Worm (Caenorhabditis elegans) whole organism, late embryonic: ENCODE results near the gene sri-18.

ENCODE experiments used
- F13H6.1 ChIP-seq: sonication (generic microtip); optimal IDR thresholded peaks from 2 replicates; lab custom pipeline; 2016; ENCODE audit warnings: missing genetic modification characterization, missing compliant biosample characterization
- ceh-14 ChIP-seq: sonication (generic microtip); optimal IDR thresholded peaks from 2 replicates; lab custom pipeline; 2016; ENCODE audit warnings: missing genotype, missing genetic modification characterization, missing compliant biosample characterization
- che-1 ChIP-seq: sonication (generic microtip); optimal IDR thresholded peaks from 2 replicates; lab custom pipeline; 2016; ENCODE audit warnings: mild to moderate bottlenecking, missing genetic modification characterization, missing compliant biosample characterization
- dve-1 ChIP-seq: sonication (generic microtip); optimal IDR thresholded peaks from 2 replicates; lab custom pipeline; 2017; ENCODE audit warnings: antibody characterized with exemption, mild to moderate bottlenecking, missing genetic modification characterization, missing compliant biosample characterization
- elt-2 ChIP-seq: sonication (generic microtip); optimal IDR thresholded peaks from 2 replicates; lab custom pipeline; 2016; ENCODE audit warnings: missing genetic modification reagents, missing genetic modification characterization, missing compliant biosample characterization
- ets-4 ChIP-seq: sonication (generic microtip); optimal IDR thresholded peaks from 2 replicates; lab custom pipeline; 2016; ENCODE audit warnings: missing genetic modification characterization, missing compliant biosample characterization
- mec-3 ChIP-seq: sonication (generic microtip); optimal IDR thresholded peaks from 2 replicates; lab custom pipeline; 2016; ENCODE audit warnings: borderline replicate concordance, missing genetic modification characterization, missing compliant biosample characterization
- nhr-11 ChIP-seq: fragments of 150-350 bp; optimal IDR thresholded peaks from 2 replicates; lab custom pipeline; 2014; ENCODE audit warnings: missing biosample characterization, missing genetic modification characterization
- pag-3 ChIP-seq: sonication (generic microtip); optimal IDR thresholded peaks from 2 replicates; lab custom pipeline; 2016; ENCODE audit warnings: missing compliant biosample characterization, missing genetic modification characterization, borderline replicate concordance
- unc-86 ChIP-seq: sonication (generic microtip); optimal IDR thresholded peaks from 2 replicates; lab custom pipeline; 2016; ENCODE audit warnings: missing genetic modification characterization, missing compliant biosample characterization

- no peak for TF ChIP-seq che-1 (tag; lab: Kevin White, UChicago)
- TF ChIP-seq pag-3 (tag; lab: Kevin White, UChicago), result no peak
- no peak for TF ChIP-seq mec-3 (tag; lab: Kevin White, UChicago)
- TF ChIP-seq F13H6.1 (tag; lab: Kevin White, UChicago), result no peak
- TF ChIP-seq unc-86, result no peak
- no peak for TF ChIP-seq nhr-11 (tag; lab: Kevin White, UChicago)
- no peak for TF ChIP-seq ets-4
- no peak for TF ChIP-seq dve-1 (tag; lab: Kevin White, UChicago)
- no peak for TF ChIP-seq ceh-14 (tag; lab: Kevin White, UChicago)
- no peak for TF ChIP-seq elt-2 (tag; lab: Kevin White, UChicago)
Observed at ce11 chrV:10255005-10255472, 5.3 kb downstream of the sri-18 start, which contains the start of gene rop-1.
